Worm (Caenorhabditis elegans): ENCODE measurements around the gene syd-1.

Gene syd-1

ce11 chrII:7558864-7559263, 35.8 kb downstream of the syd-1 start:
- no peak for TF ChIP-seq drap-1 (GFP tag; optimal IDR thresholded peaks at IDR 0.05)
- TF ChIP-seq unc-62 (GFP tag; optimal IDR thresholded peaks at IDR 0.05): no peak
- no peak for TF ChIP-seq nhr-76 (tag; optimal IDR thresholded peaks at IDR 0.05)
- no peak for TF ChIP-seq mls-2 (tag; optimal IDR thresholded peaks at IDR 0.05)
- no peak for TF ChIP-seq flh-1 (GFP tag; optimal IDR thresholded peaks at IDR 0.05)
- TF ChIP-seq cnd-1 (tag; optimal IDR thresholded peaks at IDR 0.05): no peak
- no peak for TF ChIP-seq elt-1 (tag; optimal IDR thresholded peaks at IDR 0.05; ENCODE audit: borderline replicate concordance, insufficient read depth)

DNA sequence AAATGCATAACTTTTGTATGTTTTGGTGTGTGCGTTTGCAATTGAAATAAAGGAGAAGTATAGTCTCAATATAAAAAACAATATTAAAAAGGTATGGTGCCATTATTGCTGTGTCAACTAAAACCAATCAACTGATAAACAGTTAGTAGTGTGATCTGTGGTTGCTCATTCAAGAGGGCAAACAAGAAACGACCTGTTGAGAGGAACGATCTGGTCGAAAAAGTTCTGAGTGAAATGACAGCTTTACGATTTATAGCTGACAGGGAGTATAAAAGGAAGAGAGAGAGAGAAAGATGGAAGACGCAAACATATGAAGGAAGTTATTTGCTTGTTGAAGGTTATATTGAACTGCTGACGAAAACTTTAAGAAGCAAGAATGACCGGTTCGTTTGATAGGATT, 36.7 kb downstream of the syd-1 start:
- TF ChIP-seq nhr-2 (tag; optimal IDR thresholded peaks at IDR 0.05) (no peak), M03D4.4 (tag; optimal IDR thresholded peaks at IDR 0.05) (no peak), ham-2 (GFP tag; optimal IDR thresholded peaks at IDR 0.05) (no peak), blmp-1 (tag; optimal IDR thresholded peaks at IDR 0.05) (no peak), drap-1 (GFP tag; optimal IDR thresholded peaks at IDR 0.05) (no peak), ces-1 (GFP tag; optimal IDR thresholded peaks at IDR 0.05) (no peak), lin-13 (tag; optimal IDR thresholded peaks at IDR 0.05) (no peak), unc-62 (GFP tag; optimal IDR thresholded peaks at IDR 0.05) (no peak), sem-2 (GFP tag; optimal IDR thresholded peaks at IDR 0.05) (no peak), zip-8 (tag; optimal IDR thresholded peaks at IDR 0.05) (no peak), cnd-1 (tag; optimal IDR thresholded peaks at IDR 0.05) (no peak), ceh-43 (GFP tag; optimal IDR thresholded peaks at IDR 0.05) (no peak), ceh-83 (GFP tag; optimal IDR thresholded peaks at IDR 0.05) (no peak)

DNA sequence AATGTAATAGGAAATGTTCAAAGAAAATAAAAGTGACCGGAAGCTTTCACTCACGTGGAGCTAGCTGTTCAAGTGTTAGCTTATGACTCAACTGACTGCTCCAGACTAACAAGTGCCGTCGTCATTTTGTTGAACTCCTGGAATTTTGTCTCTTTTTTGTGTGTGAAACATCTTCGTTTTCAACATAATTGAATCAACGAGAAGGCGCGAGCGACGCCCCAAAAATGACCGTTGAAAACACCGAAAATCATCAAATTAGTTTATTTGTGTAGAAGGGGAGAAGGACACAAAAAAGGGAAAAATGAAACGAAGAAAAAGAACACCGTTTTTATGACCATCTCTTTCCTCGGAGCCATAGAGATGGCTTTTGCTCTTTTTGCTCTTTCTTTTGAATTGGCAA, 39.3 kb downstream of the syd-1 start, which contains the start of gene ZK1290.14:
Gene ZK1290.14, minus strand, starts transcription at position 139 of the 400 bp plus-strand sequence.
- TF ChIP-seq M03D4.4 (tag; optimal IDR thresholded peaks at IDR 0.05): no peak
- no peak for TF ChIP-seq cnd-1 (tag; optimal IDR thresholded peaks at IDR 0.05)
- no peak for TF ChIP-seq bed-3 (GFP tag; optimal IDR thresholded peaks at IDR 0.05)
- TF ChIP-seq lin-13 (tag; optimal IDR thresholded peaks at IDR 0.05): no peak
- TF ChIP-seq nhr-28 (tag; optimal IDR thresholded peaks at IDR 0.05): no peak

DNA sequence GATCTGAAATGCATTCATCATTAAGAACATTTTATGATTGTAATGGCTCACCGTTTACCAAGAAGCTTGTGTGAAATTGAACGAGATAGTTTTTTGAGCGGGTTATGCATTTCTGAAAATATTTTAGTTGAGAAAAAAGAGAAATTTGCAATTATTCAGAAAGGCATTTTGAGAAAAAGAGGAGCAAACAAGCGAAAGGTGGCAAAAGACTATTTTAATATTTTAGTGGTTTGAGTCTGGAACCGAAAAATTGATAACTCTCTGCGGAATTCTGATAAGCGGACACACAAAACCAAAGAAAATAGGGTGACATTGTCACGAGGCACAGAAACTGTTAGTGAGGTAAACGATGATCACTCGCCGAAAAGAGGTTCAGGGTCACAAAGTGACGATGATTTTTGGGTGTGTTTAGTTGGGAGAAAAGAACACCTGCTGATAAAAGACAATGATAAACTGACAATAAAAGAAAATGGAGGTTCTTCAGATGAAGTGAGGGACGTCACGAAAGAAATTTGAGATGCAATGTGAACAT, 39.9 kb downstream of the syd-1 start:
- TF ChIP-seq unc-62 (GFP tag; optimal IDR thresholded peaks at IDR 0.05): no peak
- no peak for TF ChIP-seq ham-2 (GFP tag; optimal IDR thresholded peaks at IDR 0.05)
- no peak for TF ChIP-seq mls-2 (tag; optimal IDR thresholded peaks at IDR 0.05)

DNA sequence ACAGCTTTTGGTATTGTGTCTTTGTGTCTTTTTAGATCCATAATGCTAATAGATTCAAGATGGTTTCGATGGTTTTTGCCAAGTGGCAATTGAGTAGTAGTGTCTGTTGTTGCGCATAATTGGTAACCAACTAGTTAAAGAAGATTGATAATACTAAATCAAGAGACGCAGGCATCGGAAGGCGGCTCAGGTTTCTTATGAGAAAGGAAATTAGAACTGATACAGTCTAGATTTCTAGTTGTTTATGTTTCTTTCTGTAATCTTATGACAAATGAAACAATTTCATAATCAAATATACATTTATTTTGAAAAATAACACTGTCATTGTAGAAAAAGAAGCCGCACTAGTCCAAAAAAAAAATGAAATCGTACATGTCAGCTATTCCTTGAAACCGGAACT, 40.9 kb downstream of the syd-1 start, which contains the start of gene ZK1290.10:
Gene ZK1290.10, minus strand, starts transcription at position 101 of the 400 bp plus-strand sequence.
- TF ChIP-seq lin-32 (GFP tag; optimal IDR thresholded peaks at IDR 0.05): no peak
- TF ChIP-seq sptf-1 (tag; optimal IDR thresholded peaks at IDR 0.05): no peak
- TF ChIP-seq nhr-2 (tag; optimal IDR thresholded peaks at IDR 0.05): no peak
- no peak for TF ChIP-seq cnd-1 (tag; optimal IDR thresholded peaks at IDR 0.05)
- no peak for TF ChIP-seq ham-2 (GFP tag; optimal IDR thresholded peaks at IDR 0.05)
- TF ChIP-seq lin-13 (tag; optimal IDR thresholded peaks at IDR 0.05): no peak
- no peak for TF ChIP-seq drap-1 (GFP tag; optimal IDR thresholded peaks at IDR 0.05)
- TF ChIP-seq ceh-39 (tag; optimal IDR thresholded peaks at IDR 0.05): no peak
- TF ChIP-seq nhr-76 (tag; optimal IDR thresholded peaks at IDR 0.05): no peak
- TF ChIP-seq nhr-28 (tag; optimal IDR thresholded peaks at IDR 0.05): no peak
- no peak for TF ChIP-seq sem-2 (GFP tag; optimal IDR thresholded peaks at IDR 0.05)
- no peak for TF ChIP-seq unc-120 (tag; optimal IDR thresholded peaks at IDR 0.05; ENCODE audit: poor library complexity, severe bottlenecking)
- no peak for TF ChIP-seq M03D4.4 (tag; optimal IDR thresholded peaks at IDR 0.05)
- TF ChIP-seq elt-3 (tag; optimal IDR thresholded peaks at IDR 0.05): no peak
- no peak for TF ChIP-seq ces-1 (GFP tag; optimal IDR thresholded peaks at IDR 0.05)
- no peak for TF ChIP-seq unc-39 (tag; optimal IDR thresholded peaks at IDR 0.05)

- TF ChIP-seq ceh-39 (tag; optimal IDR thresholded peaks at IDR 0.05): no peak
- no peak for TF ChIP-seq nhr-12 (tag; optimal IDR thresholded peaks at IDR 0.05)
- no peak for TF ChIP-seq nhr-2 (tag; optimal IDR thresholded peaks at IDR 0.05)
- no peak for TF ChIP-seq sptf-1 (tag; optimal IDR thresholded peaks at IDR 0.05)
- no peak for TF ChIP-seq nhr-28 (tag; optimal IDR thresholded peaks at IDR 0.05)
- no peak for TF ChIP-seq mls-2 (tag; optimal IDR thresholded peaks at IDR 0.05)
These were observed 45.7 kb downstream of the syd-1 start, which contains the start of gene tph-1 for ce11 chrII:7549035-7549434. TSS of gene tph-1 (plus strand) at chrII:7549335.

DNA sequence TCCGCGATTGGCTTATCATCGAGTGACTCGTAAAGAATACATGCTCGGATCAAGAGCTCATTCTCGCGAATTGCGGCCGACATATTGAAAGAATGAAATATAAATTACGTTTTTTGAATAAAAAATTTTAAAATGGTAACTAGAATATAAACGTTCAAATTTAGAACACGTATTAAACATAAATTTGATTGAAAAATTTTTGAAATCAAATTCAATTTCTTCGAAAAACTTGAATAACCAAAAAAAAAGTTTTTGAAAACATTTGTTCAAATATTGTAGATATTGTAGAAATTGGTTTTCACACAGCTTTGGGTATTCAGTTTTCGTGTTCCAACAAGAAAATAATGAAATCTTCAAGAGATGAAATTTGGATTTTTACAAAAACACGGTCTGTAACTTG, 46.7 kb downstream of the syd-1 start, which contains the start of gene fbxa-224:
Gene fbxa-224, minus strand, starts transcription at position 101 of the 400 bp plus-strand sequence.
- TF ChIP-seq ceh-39 (tag; optimal IDR thresholded peaks at IDR 0.05) (no peak), drap-1 (GFP tag; optimal IDR thresholded peaks at IDR 0.05) (no peak), sptf-1 (tag; optimal IDR thresholded peaks at IDR 0.05) (no peak), nhr-2 (tag; optimal IDR thresholded peaks at IDR 0.05) (no peak), sem-2 (GFP tag; optimal IDR thresholded peaks at IDR 0.05) (no peak), mab-5 (tag; optimal IDR thresholded peaks at IDR 0.05) (no peak), cnd-1 (tag; optimal IDR thresholded peaks at IDR 0.05) (no peak), elt-1 (tag; optimal IDR thresholded peaks at IDR 0.05; ENCODE audit: borderline replicate concordance, insufficient read depth) (no peak), nhr-76 (tag; optimal IDR thresholded peaks at IDR 0.05) (no peak), flh-1 (GFP tag; optimal IDR thresholded peaks at IDR 0.05) (no peak), ces-1 (GFP tag; optimal IDR thresholded peaks at IDR 0.05) (no peak), bed-3 (GFP tag; optimal IDR thresholded peaks at IDR 0.05) (no peak), nhr-28 (tag; optimal IDR thresholded peaks at IDR 0.05) (no peak), nhr-12 (tag; optimal IDR thresholded peaks at IDR 0.05) (no peak), ceh-43 (GFP tag; optimal IDR thresholded peaks at IDR 0.05) (no peak)

Data from whole organism, mixed stage, embryonic.